Worm (Caenorhabditis elegans): Measurements from ENCODE around the gene srh-60.

ce11 chrII:3620862-3621261 lies 37.4 kb downstream of the srh-60 start:
- TF ChIP-seq ZK546.5 (tag; optimal IDR thresholded peaks at IDR 0.05) (no peak), nhr-23 (tag; optimal IDR thresholded peaks at IDR 0.05) (no peak), nhr-28 (tag; optimal IDR thresholded peaks at IDR 0.05) (no peak), ceh-82 (tag; optimal IDR thresholded peaks at IDR 0.05) (no peak), nhr-43 (tag; optimal IDR thresholded peaks at IDR 0.05; ENCODE audit: poor library complexity, severe bottlenecking) (no peak), sea-2 (GFP tag; optimal IDR thresholded peaks at IDR 0.05) (no peak), unc-39 (tag; optimal IDR thresholded peaks at IDR 0.05) (no peak), nhr-12 (tag; optimal IDR thresholded peaks at IDR 0.05) (no peak), nhr-76 (tag; optimal IDR thresholded peaks at IDR 0.05) (no peak), unc-62 (GFP tag; optimal IDR thresholded peaks at IDR 0.05) (no peak), ceh-9 (tag; optimal IDR thresholded peaks at IDR 0.05) (no peak), mdl-1 (tag; optimal IDR thresholded peaks at IDR 0.05) (no peak)
